Fruit fly (Drosophila melanogaster) whole organism, prepupa: Measurements from ENCODE around the gene RnpS1.

Source experiments
- Blimp-1 ChIP-seq: fragments of 200-800 bp; sonication (Bioruptor generic); optimal IDR thresholded peaks from 3 replicates; lab custom pipeline; 2017; ENCODE audit warnings: missing biosample characterization, missing genetic modification characterization, mild to moderate bottlenecking, moderate library complexity, missing genetic modification reagents
- CG11294 ChIP-seq: fragments of 200-800 bp; sonication (Bioruptor generic); IDR thresholded peaks from 2 replicates; pipeline ENCODE4 v1.3.6; 2022; ENCODE audit warnings: missing biosample characterization, missing genetic modification characterization
- CG11902 ChIP-seq: fragments of 200-800 bp; sonication (Bioruptor generic); optimal IDR thresholded peaks from 3 replicates; lab custom pipeline; 2016; ENCODE audit warnings: missing biosample characterization, missing genetic modification characterization
- CG15336 ChIP-seq: fragments of 200-800 bp; sonication (Bioruptor generic); IDR thresholded peaks from 2 replicates; pipeline ENCODE4 v1.3.6; 2022; ENCODE audit warnings: missing biosample characterization, missing genetic modification characterization
- CG16779 ChIP-seq: fragments of 200-800 bp; sonication (Bioruptor generic); optimal IDR thresholded peaks from 3 replicates; lab custom pipeline; 2017; ENCODE audit warnings: missing biosample characterization, mild to moderate bottlenecking, missing genetic modification characterization
- CG31627 ChIP-seq: fragments of 200-800 bp; sonication (Bioruptor generic); optimal IDR thresholded peaks from 3 replicates; lab custom pipeline; 2016; ENCODE audit warnings: missing biosample characterization, missing genetic modification characterization
- CG6163 ChIP-seq: fragments of 200-800 bp; sonication (Bioruptor generic); IDR thresholded peaks from 3 replicates; pipeline ENCODE4 v1.3.6; 2022; ENCODE audit warnings: missing biosample characterization, missing genetic modification characterization
- CG6792 ChIP-seq: fragments of 200-800 bp; sonication (Bioruptor generic); optimal IDR thresholded peaks from 3 replicates; lab custom pipeline; 2016; ENCODE audit warnings: missing biosample characterization, missing genetic modification characterization
- CG6808 ChIP-seq: fragments of 200-800 bp; sonication (Bioruptor generic); optimal IDR thresholded peaks from 3 replicates; lab custom pipeline; 2017; ENCODE audit warnings: missing biosample characterization, missing genetic modification characterization, mild to moderate bottlenecking, moderate library complexity, missing genetic modification reagents
- CG7368 ChIP-seq: fragments of 200-800 bp; sonication (Bioruptor generic); optimal IDR thresholded peaks from 3 replicates; lab custom pipeline; 2016; ENCODE audit warnings: missing biosample characterization, missing genetic modification characterization
- CG8119 ChIP-seq: fragments of 200-800 bp; sonication (Bioruptor generic); IDR thresholded peaks from 3 replicates; pipeline ENCODE4 v1.3.6; 2022; ENCODE audit warnings: missing biosample characterization, missing genetic modification characterization
- CG8319 ChIP-seq: fragments of 200-800 bp; sonication (Bioruptor generic); optimal IDR thresholded peaks from 3 replicates; lab custom pipeline; 2016; ENCODE audit warnings: missing biosample characterization, missing genetic modification characterization
- Eip75B ChIP-seq: fragments of 200-800 bp; sonication (Bioruptor generic); optimal IDR thresholded peaks from 3 replicates; lab custom pipeline; 2016; ENCODE audit warnings: missing biosample characterization, missing genetic modification characterization
- Eip78C ChIP-seq: fragments of 200-800 bp; sonication (Bioruptor generic); peaks from one replicate; lab custom pipeline; 2016; ENCODE audit warnings: missing biosample characterization, missing genetic modification characterization
- Eip93F ChIP-seq: fragments of 200-800 bp; sonication (Bioruptor generic); optimal IDR thresholded peaks from 2 replicates; lab custom pipeline; 2016; ENCODE audit warnings: missing biosample characterization, mild to moderate bottlenecking, missing genetic modification characterization
- Ets96B ChIP-seq: fragments of 200-800 bp; optimal IDR thresholded peaks from 2 replicates; lab custom pipeline; 2019; ENCODE audit warnings: missing biosample characterization, mild to moderate bottlenecking, missing genetic modification characterization, moderate library complexity
- Hr38 ChIP-seq: sonication (Bioruptor generic); optimal IDR thresholded peaks from 2 replicates; lab custom pipeline; 2016; ENCODE audit warnings: missing biosample characterization, missing genetic modification characterization
- Hr39 ChIP-seq: fragments of 200-800 bp; sonication (Bioruptor generic); optimal IDR thresholded peaks from 2 replicates; lab custom pipeline; 2016; ENCODE audit warnings: missing biosample characterization, missing genetic modification characterization
- Hr4 ChIP-seq: fragments of 200-800 bp; sonication (Bioruptor generic); optimal IDR thresholded peaks from 3 replicates; lab custom pipeline; 2016; ENCODE audit warnings: missing biosample characterization, missing genetic modification characterization
- Met ChIP-seq: fragments of 200-800 bp; sonication (Bioruptor generic); optimal IDR thresholded peaks from 3 replicates; lab custom pipeline; 2016; ENCODE audit warnings: missing biosample characterization, missing genetic modification characterization
- OdsH ChIP-seq: fragments of 200-800 bp; sonication (Bioruptor generic); optimal IDR thresholded peaks from 3 replicates; lab custom pipeline; 2016; ENCODE audit warnings: missing biosample characterization, missing genetic modification characterization
- Smox ChIP-seq: fragments of 200-800 bp; sonication (Bioruptor generic); optimal IDR thresholded peaks from 3 replicates; lab custom pipeline; 2016; ENCODE audit warnings: missing biosample characterization, missing genetic modification characterization
- Sox102F ChIP-seq: fragments of 200-800 bp; sonication (Bioruptor generic); optimal IDR thresholded peaks from 2 replicates; lab custom pipeline; 2016; ENCODE audit warnings: missing biosample characterization, mild to moderate bottlenecking, missing genetic modification characterization
- acj6 ChIP-seq: fragments of 200-800 bp; sonication (Bioruptor generic); optimal IDR thresholded peaks from 3 replicates; lab custom pipeline; 2016; ENCODE audit warnings: missing biosample characterization, missing genetic modification characterization
- cyc ChIP-seq: fragments of 200-800 bp; sonication (Bioruptor generic); optimal IDR thresholded peaks from 3 replicates; lab custom pipeline; 2016; ENCODE audit warnings: missing biosample characterization, missing genetic modification characterization
- eg ChIP-seq: fragments of 200-800 bp; sonication (Bioruptor generic); IDR thresholded peaks from 3 replicates; pipeline ENCODE4 v1.3.6; 2022; ENCODE audit warnings: missing biosample characterization, missing genetic modification characterization
- esn ChIP-seq: fragments of 200-800 bp; sonication (Bioruptor generic); optimal IDR thresholded peaks from 2 replicates; lab custom pipeline; 2016; ENCODE audit warnings: missing biosample characterization, mild to moderate bottlenecking, missing genetic modification characterization, moderate library complexity
- fkh ChIP-seq: fragments of 200-800 bp; sonication (Bioruptor generic); optimal IDR thresholded peaks from 3 replicates; lab custom pipeline; 2017; ENCODE audit warnings: missing biosample characterization, mild to moderate bottlenecking, missing genetic modification characterization, moderate library complexity
- lz ChIP-seq: fragments of 200-800 bp; sonication (Bioruptor generic); optimal IDR thresholded peaks from 3 replicates; lab custom pipeline; 2016; ENCODE audit warnings: missing biosample characterization, missing genetic modification characterization
- pdm3 ChIP-seq: fragments of 200-800 bp; sonication (Bioruptor generic); optimal IDR thresholded peaks from 3 replicates; lab custom pipeline; 2016; ENCODE audit warnings: missing biosample characterization, missing genetic modification characterization
- salr ChIP-seq, 2 experiments: fragments of 200-800 bp; sonication (Bioruptor generic); optimal IDR thresholded peaks; 3 replicates each; lab custom pipeline; 2016 to 2018; ENCODE audit warnings: missing biosample characterization in 2 of 2, missing genetic modification characterization in 2 of 2, mild to moderate bottlenecking in 1 of 2
- ss ChIP-seq, 2 experiments: fragments of 200-800 bp; sonication (Bioruptor generic); optimal IDR thresholded peaks; 2 replicates in 1 of 2; 3 replicates in 1 of 2; lab custom pipeline; 2017 to 2018; ENCODE audit warnings: mild to moderate bottlenecking in 2 of 2, missing biosample characterization in 2 of 2, missing genetic modification characterization in 2 of 2, moderate library complexity in 1 of 2
- topi ChIP-seq: fragments of 200-800 bp; sonication (Bioruptor generic); optimal IDR thresholded peaks from 3 replicates; lab custom pipeline; 2016; ENCODE audit warnings: missing biosample characterization, missing genetic modification characterization

Gene RnpS1

dm6 chr3R:9594251-9594581 lies 42.4 kb downstream of the RnpS1 start (continued):
- TF ChIP-seq pdm3 (GFP tag; lab: Kevin White, UChicago) (no peak), CG16779 (tag; lab: Kevin White, UChicago) (no peak), CG6792 (peak; percentile 27), Smox (GFP tag; lab: Kevin White, UChicago) (no peak), CG11294 (GFP tag; lab: Robert Waterston, UW) (no peak; the same call in 1 of the 2 replicates), acj6 (GFP tag; lab: Kevin White, UChicago) (peak; percentile 47), Hr4 (GFP tag; lab: Kevin White, UChicago) (peak; percentile 61), lz (GFP tag; lab: Kevin White, UChicago) (no peak), CG31627 (GFP tag; lab: Kevin White, UChicago) (no peak), OdsH (GFP tag; lab: Kevin White, UChicago) (peak; percentile 55), salr (GFP tag; optimal IDR thresholded peaks at IDR 0.05; lab: Kevin White, UChicago) (peak in 1 of 2 experiments; percentile 11), ss (GFP tag; optimal IDR thresholded peaks at IDR 0.05; lab: Kevin White, UChicago) (peak in 1 of 2 experiments; percentile 32), esn (GFP tag; lab: Kevin White, UChicago) (no peak), Hr39 (GFP tag; lab: Kevin White, UChicago) (no peak), CG8119 (GFP tag; lab: Robert Waterston, UW) (no peak; the same call in 2 of the 3 replicates), Sox102F (GFP tag; lab: Kevin White, UChicago) (no peak)

DNA sequence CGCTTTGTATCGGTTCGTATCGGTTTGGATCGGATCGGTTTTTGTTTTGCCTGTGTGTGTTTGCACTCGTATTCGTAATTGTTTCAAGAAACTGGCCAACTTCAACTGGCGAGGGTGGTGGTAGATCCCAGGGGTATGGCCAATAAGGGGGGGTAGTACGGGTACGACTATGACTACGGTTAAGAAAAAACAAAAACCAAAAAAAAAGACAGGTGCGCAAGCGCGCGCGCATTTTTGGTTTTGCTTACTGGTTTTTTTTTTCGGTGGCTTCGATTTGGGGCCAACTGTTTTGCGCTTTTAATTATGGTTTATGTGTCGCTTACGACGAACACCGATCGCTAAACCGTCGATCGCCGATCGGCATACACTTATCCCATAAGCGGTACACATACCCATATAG lies 43.0 kb downstream of the RnpS1 start:
- TF ChIP-seq acj6 (GFP tag; lab: Kevin White, UChicago) (no peak), Blimp-1 (GFP tag; lab: Kevin White, UChicago) (no peak), CG8119 (GFP tag; lab: Robert Waterston, UW) (peak; percentile 16; the same call in 2 of the 3 replicates), cyc (GFP tag; lab: Kevin White, UChicago) (no peak), esn (GFP tag; lab: Kevin White, UChicago) (no peak), CG6163 (GFP tag; lab: Robert Waterston, UW) (peak; percentile 47), Hr38 (no peak), Ets96B (tag; lab: Kevin White, UChicago) (no peak), CG6808 (GFP tag; lab: Kevin White, UChicago) (no peak), Eip93F (GFP tag; lab: Kevin White, UChicago) (no peak), ss (GFP tag; optimal IDR thresholded peaks at IDR 0.05; lab: Kevin White, UChicago) (no peak), eg (peak; percentile 69), CG8319 (GFP tag; lab: Kevin White, UChicago) (no peak), topi (GFP tag; lab: Kevin White, UChicago) (no peak), CG15336 (GFP tag; lab: Robert Waterston, UW) (peak; percentile 45), OdsH (GFP tag; lab: Kevin White, UChicago) (no peak), Met (GFP tag; lab: Kevin White, UChicago) (no peak)

- TF ChIP-seq CG7368 (GFP tag; lab: Kevin White, UChicago) (no peak), pdm3 (GFP tag; lab: Kevin White, UChicago) (no peak), fkh (GFP tag; lab: Kevin White, UChicago) (peak; percentile 47), CG11902 (GFP tag; lab: Kevin White, UChicago) (no peak)
These were observed 44.0 kb downstream of the RnpS1 start for dm6 chr3R:9595681-9596357.

DNA sequence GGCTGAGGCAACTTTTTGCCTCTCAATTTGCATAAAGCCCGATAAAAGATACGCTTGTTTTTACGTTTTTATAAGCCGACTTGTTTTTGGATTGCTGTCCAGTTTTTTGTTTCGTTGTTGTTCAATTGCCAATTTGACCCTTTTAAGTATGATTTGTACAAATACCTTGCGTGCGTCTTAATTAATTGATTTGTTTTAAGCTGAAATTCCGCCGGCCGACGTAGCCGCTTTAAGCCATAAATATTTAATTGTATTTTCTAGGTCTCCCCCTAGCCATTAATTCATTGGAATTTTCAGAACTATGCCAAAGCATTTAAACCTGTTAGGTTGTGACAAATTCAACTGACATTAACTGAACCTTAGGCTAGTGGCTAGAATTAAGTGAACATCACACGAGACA lies 44.8 kb downstream of the RnpS1 start:
- TF ChIP-seq Eip78C (peak; percentile 15), Eip75B (GFP tag; lab: Kevin White, UChicago) (no peak)
